Worm (Caenorhabditis elegans) whole organism, dauer: ENCODE data around the gene F25H9.2.

Experiments
- unc-62 ChIP-seq: sonication (generic microtip); optimal IDR thresholded peaks from 2 replicates; lab custom pipeline; 2017; ENCODE audit warnings: missing biosample characterization, missing genetic modification reagents, missing genetic modification characterization

F25H9.2 gene

DNA sequence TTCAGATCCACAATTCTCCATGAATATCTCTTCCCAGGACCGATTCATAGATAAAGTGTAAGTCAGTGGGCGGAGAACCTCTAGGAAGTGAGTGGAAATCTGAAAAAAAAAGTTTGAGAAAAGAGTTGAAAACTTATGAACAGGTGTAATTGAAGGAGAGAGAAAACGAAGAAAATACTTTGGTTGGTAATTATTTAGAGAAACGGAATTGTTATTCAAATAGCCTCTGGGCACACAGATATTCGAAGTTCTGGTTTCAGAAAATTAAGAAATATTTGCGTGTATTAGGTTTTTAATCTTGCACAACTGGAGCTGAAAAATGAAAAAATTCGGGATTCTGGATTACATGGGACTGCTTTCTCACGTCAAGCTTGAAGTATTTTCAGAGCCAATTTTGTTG, 21.9 kb downstream of the F25H9.2 start, which contains the start of gene T10G3.2:
Gene T10G3.2 (minus strand): TSS at position 101 of the 400 bp plus-strand sequence.
- no peak for TF ChIP-seq unc-62 (GFP tag; lab: Kevin White, UChicago)

DNA sequence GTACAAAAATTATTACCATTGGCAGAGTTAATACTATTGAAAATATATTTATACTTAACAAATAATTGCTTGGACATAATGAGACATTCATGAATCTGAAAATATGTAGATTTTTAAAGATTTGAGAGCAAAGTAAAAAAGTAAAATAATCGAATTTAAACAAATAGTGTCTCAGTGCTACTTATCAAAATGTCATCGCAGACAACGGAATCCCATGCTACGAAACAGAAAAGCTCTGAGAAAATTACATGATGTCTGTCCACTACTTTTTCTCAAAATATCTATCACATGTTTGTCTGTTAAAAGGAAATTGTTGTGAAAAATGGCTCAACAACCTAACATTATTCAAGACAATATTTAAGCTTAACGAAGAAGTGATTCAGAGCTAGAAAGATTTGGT, 26.5 kb downstream of the F25H9.2 start, which contains the start of gene T10G3.4:
Gene T10G3.4 (minus strand): TSS at position 101 of the 400 bp plus-strand sequence.
- TF ChIP-seq unc-62 (GFP tag; lab: Kevin White, UChicago) = no peak

DNA sequence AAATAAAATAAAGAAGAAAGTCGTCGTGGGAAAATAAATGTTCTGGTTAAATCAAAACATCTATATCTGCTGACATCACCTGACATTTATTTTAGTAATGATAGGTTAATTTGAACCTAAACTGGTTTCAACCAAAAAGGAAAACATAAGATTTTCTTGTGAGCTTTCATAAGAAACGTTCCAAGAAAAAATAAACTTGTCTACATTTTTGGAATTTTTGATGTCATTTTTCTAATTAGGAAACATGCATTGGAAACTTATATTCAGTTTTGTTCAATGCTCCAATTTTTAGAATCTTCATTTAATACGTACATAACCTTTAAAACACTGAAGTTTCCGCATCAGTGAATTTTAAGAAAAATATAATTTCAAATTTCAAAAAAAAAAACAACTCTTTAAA, 27.8 kb downstream of the F25H9.2 start:
- TF ChIP-seq unc-62 (GFP tag; lab: Kevin White, UChicago) = no peak

DNA sequence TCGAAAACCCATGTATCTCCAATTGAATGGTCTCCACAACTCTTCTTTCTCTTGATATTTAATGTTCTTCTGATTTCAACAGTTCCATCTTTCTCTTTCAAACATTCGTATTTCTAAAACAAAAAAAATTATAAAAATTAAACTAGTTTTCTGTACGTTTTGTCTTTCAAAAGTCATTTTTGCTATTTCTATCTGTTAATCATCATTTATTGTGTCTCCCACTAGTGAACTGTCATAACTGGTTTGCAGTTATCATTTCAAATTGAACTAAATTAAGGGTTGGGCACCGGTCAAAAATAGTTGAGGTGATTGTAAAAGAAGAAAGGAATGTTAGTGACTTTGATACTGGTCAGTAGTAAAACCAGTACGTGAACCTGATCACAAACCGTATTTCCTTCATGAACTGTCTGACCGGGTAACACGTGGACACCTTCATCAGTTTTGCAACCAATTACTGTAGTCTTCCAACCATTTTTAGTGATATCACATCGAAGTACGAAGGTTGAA, 30.5 kb downstream of the F25H9.2 start:
- TF ChIP-seq unc-62 (GFP tag; lab: Kevin White, UChicago) = no peak

DNA sequence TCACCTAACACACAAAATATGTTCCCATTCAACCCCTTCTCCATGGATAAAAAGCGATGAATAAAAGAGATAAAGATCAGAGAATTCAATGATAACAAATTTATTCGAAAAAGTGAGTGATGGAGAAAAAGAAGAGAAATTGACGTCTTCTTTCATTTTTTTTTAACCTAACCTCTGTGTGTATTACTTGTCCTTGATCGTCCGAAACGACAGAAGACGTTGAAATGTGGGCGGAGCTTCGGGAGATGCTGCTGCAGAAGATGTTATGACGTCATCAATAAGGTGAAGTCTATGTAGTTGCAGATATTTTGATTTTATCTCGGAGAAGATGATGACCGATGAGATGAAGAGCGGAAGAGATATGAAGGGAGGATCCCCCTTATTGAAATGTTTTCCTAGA, 31.9 kb downstream of the F25H9.2 start, which contains the start of gene T10G3.3:
Gene T10G3.3 (minus strand): TSS at position 370 of the 400 bp plus-strand sequence.
- no peak for TF ChIP-seq unc-62 (GFP tag; lab: Kevin White, UChicago)

DNA sequence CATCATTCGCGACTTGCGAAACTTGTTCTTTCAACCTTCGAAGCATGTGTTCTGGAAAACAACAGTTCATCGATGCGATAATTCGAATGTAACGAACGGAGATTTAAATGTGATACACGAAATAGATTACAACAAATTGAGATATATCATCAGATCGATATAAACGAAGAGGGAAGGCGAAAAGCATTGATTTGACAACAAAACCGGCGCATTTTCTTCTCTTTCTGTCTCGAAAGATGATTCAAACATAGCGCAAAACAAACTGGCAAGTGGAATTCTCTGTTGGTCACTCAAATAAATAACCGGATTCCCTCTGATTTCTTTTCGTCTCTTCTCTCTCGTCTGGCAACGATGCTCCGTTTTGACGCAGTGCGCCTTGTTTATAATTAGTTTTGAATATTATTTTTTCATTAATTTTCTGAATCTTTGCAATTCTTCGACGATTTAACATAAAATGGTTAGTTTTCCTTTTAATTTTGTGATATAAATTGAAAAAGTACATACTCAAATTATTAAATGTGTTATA, 39.5 kb downstream of the F25H9.2 start, which contains the start of the genes eea-1 and gut-2:
Gene eea-1 (minus strand): TSS at position 51 of the 526 bp plus-strand sequence.
Gene gut-2 (plus strand): TSS at position 369 of the 526 bp plus-strand sequence.
- TF ChIP-seq unc-62 (GFP tag; lab: Kevin White, UChicago) = no peak

DNA sequence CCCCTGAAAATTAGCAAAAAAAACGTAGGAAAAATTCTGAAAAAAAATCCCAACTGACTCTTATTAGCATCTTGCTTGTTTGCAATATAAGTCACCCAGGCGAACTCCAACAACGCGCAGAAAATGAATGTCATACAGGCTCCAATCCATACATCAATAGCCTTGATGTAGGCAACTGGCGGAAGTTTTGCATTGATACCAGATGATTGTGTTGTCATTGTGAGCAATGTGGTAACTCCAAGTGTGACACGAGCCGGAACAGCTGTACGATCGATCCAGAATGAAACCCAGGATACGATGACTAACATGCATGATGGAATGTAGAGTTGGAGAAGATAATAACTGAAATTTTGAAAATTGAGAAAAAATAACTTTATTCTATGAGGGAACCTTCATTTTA, 41.3 kb downstream of the F25H9.2 start:
- no peak for TF ChIP-seq unc-62 (GFP tag; lab: Kevin White, UChicago)

DNA sequence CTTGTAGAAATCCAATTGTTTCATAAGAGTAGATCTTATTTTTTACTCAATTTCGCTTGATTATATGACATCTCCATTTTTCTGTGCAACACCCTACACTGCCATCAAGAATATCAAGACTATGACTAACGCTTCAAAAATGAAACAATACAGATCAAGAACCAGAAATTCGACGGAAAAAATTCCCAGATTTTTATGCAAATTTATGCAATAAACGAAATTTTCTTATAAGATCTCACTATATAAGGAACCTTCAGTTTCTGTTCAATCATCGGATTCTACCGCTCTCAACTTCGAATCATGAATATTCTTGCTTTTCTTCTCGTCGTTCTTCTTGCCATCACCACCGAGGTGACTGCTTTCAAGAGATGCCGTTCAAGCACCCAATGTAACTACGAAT, 48.4 kb downstream of the F25H9.2 start, which contains the start of gene R11G10.4:
Gene R11G10.4 (plus strand): TSS at position 301 of the 400 bp plus-strand sequence.
- TF ChIP-seq unc-62 (GFP tag; lab: Kevin White, UChicago) = no peak
